Fruit fly (Drosophila melanogaster) whole organism, embryonic: ENCODE data around the gene PPP4R2r.
A peak's percentile ranks its signal among the peaks of the same experiment; 100 is the strongest.

Source experiments
- ATbp ChIP-seq: fragments of 200-800 bp; sonication (Bioruptor generic); optimal IDR thresholded peaks from 2 replicates; lab custom pipeline; 2017; ENCODE audit warnings: missing biosample characterization, mild to moderate bottlenecking, missing genetic modification characterization, missing genetic modification reagents
- Atf-2 ChIP-seq: fragments of 200-800 bp; sonication (Bioruptor generic); optimal IDR thresholded peaks from 2 replicates; lab custom pipeline; 2016; ENCODE audit warnings: missing biosample characterization, missing genetic modification characterization
- Bteb2 ChIP-seq: fragments of 200-800 bp; sonication (Bioruptor generic); optimal IDR thresholded peaks from 2 replicates; lab custom pipeline; 2016; ENCODE audit warnings: missing biosample characterization, missing genetic modification characterization
- CG10462 ChIP-seq: fragments of 200-800 bp; sonication (Bioruptor generic); optimal IDR thresholded peaks from 2 replicates; lab custom pipeline; 2016; ENCODE audit warnings: missing biosample characterization, missing genetic modification characterization
- CG10565 ChIP-seq: fragments of 200-800 bp; sonication (Bioruptor generic); optimal IDR thresholded peaks from 3 replicates; lab custom pipeline; 2016; ENCODE audit warnings: missing biosample characterization, mild to moderate bottlenecking, missing genetic modification characterization
- CG11560 ChIP-seq: fragments of 200-800 bp; sonication (Bioruptor generic); IDR thresholded peaks from 3 replicates; pipeline ENCODE4 v1.3.6; 2022; ENCODE audit warnings: missing biosample characterization, missing genetic modification characterization
- CG11696 ChIP-seq: fragments of 200-800 bp; sonication (Bioruptor generic); IDR thresholded peaks from 2 replicates; pipeline ENCODE4 v1.3.6; 2022; ENCODE audit warnings: missing biosample characterization, missing genetic modification characterization
- CG12219 ChIP-seq: fragments of 200-800 bp; sonication (Bioruptor generic); optimal IDR thresholded peaks from 3 replicates; lab custom pipeline; 2018; ENCODE audit warnings: missing biosample characterization, mild to moderate bottlenecking, missing genetic modification characterization
- CG12659 ChIP-seq: fragments of 200-800 bp; sonication (Bioruptor generic); optimal IDR thresholded peaks from 3 replicates; lab custom pipeline; 2017; ENCODE audit warnings: mild to moderate bottlenecking, missing biosample characterization, missing genetic modification reagents, missing genetic modification characterization
- CG13894 ChIP-seq: fragments of 200-800 bp; sonication (Bioruptor generic); optimal IDR thresholded peaks from 3 replicates; lab custom pipeline; 2018; ENCODE audit warnings: missing biosample characterization, mild to moderate bottlenecking, missing genetic modification characterization, moderate library complexity
- CG14965 ChIP-seq: fragments of 200-800 bp; sonication (Bioruptor generic); optimal IDR thresholded peaks from 2 replicates; lab custom pipeline; 2016; ENCODE audit warnings: missing biosample characterization, missing genetic modification characterization, borderline replicate concordance
- CG15073 ChIP-seq: fragments of 200-800 bp; sonication (Bioruptor generic); optimal IDR thresholded peaks from 2 replicates; lab custom pipeline; 2016; ENCODE audit warnings: missing biosample characterization, missing genetic modification characterization
- CG15514 ChIP-seq: fragments of 200-800 bp; sonication (Bioruptor generic); optimal IDR thresholded peaks from 3 replicates; lab custom pipeline; 2017; ENCODE audit warnings: missing biosample characterization, missing genetic modification characterization, mild to moderate bottlenecking, moderate library complexity, missing genetic modification reagents
- CG17802 ChIP-seq: fragments of 200-800 bp; sonication (Bioruptor generic); optimal IDR thresholded peaks from 2 replicates; lab custom pipeline; 2018; ENCODE audit warnings: missing biosample characterization, mild to moderate bottlenecking, missing genetic modification characterization, moderate library complexity
- CG32772 ChIP-seq: fragments of 200-800 bp; sonication (Bioruptor generic); IDR thresholded peaks from 2 replicates; pipeline ENCODE4 v1.3.6; 2022; ENCODE audit warnings: missing biosample characterization, missing genetic modification characterization
- CG33557 ChIP-seq: fragments of 200-800 bp; sonication (Bioruptor generic); optimal IDR thresholded peaks from 2 replicates; lab custom pipeline; 2019; ENCODE audit warnings: missing biosample characterization, mild to moderate bottlenecking, missing genetic modification characterization, moderate library complexity
- CG4730 ChIP-seq: fragments of 200-800 bp; sonication (Bioruptor generic); IDR thresholded peaks from 2 replicates; pipeline ENCODE4 v1.3.6; 2022; ENCODE audit warnings: missing biosample characterization, missing genetic modification characterization
- CG6791 ChIP-seq: fragments of 200-800 bp; sonication (Bioruptor generic); IDR thresholded peaks from 3 replicates; pipeline ENCODE4 v1.3.6; 2022; ENCODE audit warnings: missing biosample characterization, missing genetic modification characterization; ENCODE audit not compliant: partially characterized antibody
- CG9876 ChIP-seq: fragments of 200-800 bp; sonication (Bioruptor generic); optimal IDR thresholded peaks from 2 replicates; lab custom pipeline; 2016; ENCODE audit warnings: missing biosample characterization, missing genetic modification characterization
- CoRest ChIP-seq: fragments of 200-800 bp; sonication (Bioruptor generic); optimal IDR thresholded peaks from 3 replicates; lab custom pipeline; 2018; ENCODE audit warnings: missing biosample characterization, mild to moderate bottlenecking, missing genetic modification characterization, moderate library complexity
- Dek ChIP-seq: fragments of 200-800 bp; sonication (Bioruptor generic); optimal IDR thresholded peaks from 3 replicates; lab custom pipeline; 2019; ENCODE audit warnings: missing biosample characterization, mild to moderate bottlenecking, missing genetic modification characterization, moderate library complexity
- Dip3 ChIP-seq: fragments of 200-800 bp; sonication (Bioruptor generic); optimal IDR thresholded peaks from 3 replicates; lab custom pipeline; 2016; ENCODE audit warnings: missing biosample characterization, missing genetic modification characterization
- Ets97D ChIP-seq: fragments of 200-800 bp; sonication (Bioruptor generic); optimal IDR thresholded peaks from 3 replicates; lab custom pipeline; 2016; ENCODE audit warnings: missing biosample characterization, missing genetic modification characterization
- HLH4C ChIP-seq: fragments of 200-800 bp; sonication (Bioruptor generic); IDR thresholded peaks from 3 replicates; pipeline ENCODE4 v1.3.6; 2022; ENCODE audit warnings: missing biosample characterization, missing genetic modification characterization; ENCODE audit not compliant: partially characterized antibody
- Hr51 ChIP-seq, 2 experiments: fragments of 200-800 bp; sonication (Bioruptor generic); optimal IDR thresholded peaks; 2 replicates in 1 of 2; 3 replicates in 1 of 2; lab custom pipeline; 2016 to 2018; ENCODE audit warnings: missing biosample characterization in 2 of 2, missing genetic modification characterization in 2 of 2, mild to moderate bottlenecking in 1 of 2, moderate library complexity in 1 of 2
- NfI ChIP-seq: fragments of 200-800 bp; sonication (Bioruptor generic); optimal IDR thresholded peaks from 3 replicates; lab custom pipeline; 2018; ENCODE audit warnings: missing biosample characterization, mild to moderate bottlenecking, missing genetic modification characterization, moderate library complexity
- PHDP ChIP-seq: fragments of 200-800 bp; sonication (Bioruptor generic); optimal IDR thresholded peaks from 3 replicates; lab custom pipeline; 2018; ENCODE audit warnings: missing biosample characterization, mild to moderate bottlenecking, missing genetic modification characterization, moderate library complexity
- Ravus ChIP-seq: fragments of 200-800 bp; sonication (Bioruptor generic); IDR thresholded peaks from 2 replicates; pipeline ENCODE4 v1.3.6; 2022; ENCODE audit warnings: missing biosample characterization, missing genetic modification characterization
- Side ChIP-seq: fragments of 200-800 bp; sonication (Bioruptor generic); optimal IDR thresholded peaks from 2 replicates; lab custom pipeline; 2016; ENCODE audit warnings: missing biosample characterization, missing genetic modification characterization
- Vsx1 ChIP-seq: fragments of 200-800 bp; sonication (Bioruptor generic); optimal IDR thresholded peaks from 2 replicates; lab custom pipeline; 2017; ENCODE audit warnings: missing biosample characterization, mild to moderate bottlenecking, missing genetic modification characterization, missing genetic modification reagents
- abd-A ChIP-seq: fragments of 200-800 bp; sonication (Bioruptor generic); optimal IDR thresholded peaks from 3 replicates; lab custom pipeline; 2019; ENCODE audit warnings: missing biosample characterization, mild to moderate bottlenecking, missing genetic modification characterization, moderate library complexity
- bcd ChIP-seq: fragments of 200-800 bp; sonication (Bioruptor generic); optimal IDR thresholded peaks from 2 replicates; lab custom pipeline; 2017; ENCODE audit warnings: missing biosample characterization, mild to moderate bottlenecking, missing genetic modification characterization
- croc ChIP-seq: fragments of 200-800 bp; sonication (Bioruptor generic); conservative IDR thresholded peaks from 3 replicates; pipeline ENCODE4 v1.3.6; 2022; ENCODE audit warnings: missing biosample characterization, missing genetic modification characterization
- crp ChIP-seq, 2 experiments: fragments of 200-800 bp; sonication (Bioruptor generic); optimal IDR thresholded peaks; 2 replicates in 1 of 2; 3 replicates in 1 of 2; lab custom pipeline; 2017; ENCODE audit warnings: missing biosample characterization in 2 of 2, missing genetic modification characterization in 2 of 2, mild to moderate bottlenecking in 1 of 2, moderate library complexity in 1 of 2
- eve ChIP-seq, 2 experiments: fragments of >200 bp; optimal IDR thresholded peaks; 2 replicates each; lab custom pipeline; 2017; ENCODE audit warnings: missing biosample characterization in 2 of 2, missing genetic modification characterization in 2 of 2
- gfzf ChIP-seq: fragments of 200-800 bp; sonication (Bioruptor generic); optimal IDR thresholded peaks from 2 replicates; lab custom pipeline; 2016; ENCODE audit warnings: missing biosample characterization, mild to moderate bottlenecking, missing genetic modification characterization, moderate library complexity
- kah ChIP-seq: fragments of 200-800 bp; sonication (Bioruptor generic); optimal IDR thresholded peaks from 2 replicates; lab custom pipeline; 2018; ENCODE audit warnings: missing biosample characterization, mild to moderate bottlenecking, missing genetic modification characterization
- klu ChIP-seq: fragments of 200-800 bp; sonication (Bioruptor generic); IDR thresholded peaks from 2 replicates; pipeline ENCODE4 v1.3.6; 2022; ENCODE audit warnings: missing biosample characterization, missing genetic modification characterization
- lab ChIP-seq: fragments of 200-800 bp; sonication (Bioruptor generic); optimal IDR thresholded peaks from 3 replicates; lab custom pipeline; 2017; ENCODE audit warnings: missing biosample characterization, missing genetic modification characterization, mild to moderate bottlenecking, moderate library complexity, missing genetic modification reagents
- lov ChIP-seq, 2 experiments: fragments of 200-800 bp in 1 of 2; fragments of >200 bp in 1 of 2; sonication (Bioruptor generic) in 1 of 2; IDR thresholded peaks in 1 of 2; optimal IDR thresholded peaks in 1 of 2; 2 replicates in 1 of 2; 3 replicates in 1 of 2; pipeline versions ENCODE4 v1.3.6 to Lab custom; 2017 to 2022; ENCODE audit warnings: missing biosample characterization in 1 of 2, missing genetic modification characterization in 1 of 2
- peb ChIP-seq: fragments of 200-800 bp; sonication (Bioruptor generic); IDR thresholded peaks from 2 replicates; pipeline ENCODE4 v1.3.6; 2022; ENCODE audit warnings: missing biosample characterization, missing genetic modification characterization
- pzg ChIP-seq: fragments of 200-800 bp; sonication (Bioruptor generic); optimal IDR thresholded peaks from 3 replicates; lab custom pipeline; 2018; ENCODE audit warnings: missing biosample characterization, mild to moderate bottlenecking, missing genetic modification characterization, moderate library complexity
- repo ChIP-seq: fragments of 200-800 bp; sonication (Bioruptor generic); optimal IDR thresholded peaks from 2 replicates; lab custom pipeline; 2016; ENCODE audit warnings: missing biosample characterization, missing genetic modification characterization
- rib ChIP-seq: fragments of 200-800 bp; sonication (Bioruptor generic); IDR thresholded peaks from 2 replicates; pipeline ENCODE4 v1.3.6; 2022; ENCODE audit warnings: missing biosample characterization, missing genetic modification characterization
- row ChIP-seq: fragments of 200-800 bp; sonication (Bioruptor generic); IDR thresholded peaks from 3 replicates; pipeline ENCODE4 v1.3.6; 2022; ENCODE audit warnings: missing biosample characterization, missing genetic modification characterization
- shn ChIP-seq: fragments of 200-800 bp; sonication (Bioruptor generic); optimal IDR thresholded peaks from 3 replicates; lab custom pipeline; 2016; ENCODE audit warnings: missing biosample characterization, missing genetic modification characterization
- sug ChIP-seq: fragments of 200-800 bp; optimal IDR thresholded peaks from 2 replicates; lab custom pipeline; 2019; ENCODE audit warnings: missing biosample characterization, mild to moderate bottlenecking, missing genetic modification characterization, moderate library complexity
- toy ChIP-seq: fragments of 200-800 bp; sonication (Bioruptor generic); IDR thresholded peaks from 2 replicates; pipeline ENCODE4 v1.3.6; 2022; ENCODE audit warnings: missing biosample characterization, missing genetic modification characterization

PPP4R2r gene

DNA sequence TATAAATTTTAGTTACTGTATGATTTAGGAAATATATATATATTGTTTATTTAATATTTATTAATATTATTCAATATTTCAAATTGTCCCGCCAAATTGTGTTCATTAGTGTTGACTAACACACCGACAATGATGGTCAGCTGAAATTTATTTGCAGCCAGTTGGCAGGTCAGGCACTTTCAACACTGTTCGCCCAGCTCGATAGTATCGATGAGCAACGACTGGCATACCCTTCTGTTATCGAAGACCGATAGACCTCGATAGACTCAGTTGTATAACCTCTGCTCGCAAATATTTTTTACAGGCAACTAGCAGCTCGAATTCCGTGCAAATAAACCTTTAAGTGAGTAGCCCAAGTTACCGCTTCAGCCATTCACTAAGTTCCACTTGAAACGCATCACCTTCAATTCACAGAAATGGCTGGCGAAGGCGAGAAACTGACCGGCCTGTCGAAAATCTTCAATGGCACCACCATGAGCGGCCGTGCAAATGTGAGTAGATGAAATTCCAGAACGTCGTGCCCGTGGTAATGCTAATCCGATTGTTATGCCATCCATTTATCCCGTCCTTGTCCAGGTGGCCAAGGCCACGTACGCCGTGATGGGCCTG lies 18.0 kb upstream of the PPP4R2r start, which contains the start of gene Neb-cGP (continued):
- TF ChIP-seq CG10565 (no peak), CG15073 (GFP tag; lab: Kevin White, UChicago) (no peak), CG13894 (tag; lab: Kevin White, UChicago) (peak; percentile 79), peb (GFP tag; lab: Robert Waterston, UW) (no peak), pzg (peak; percentile 99), Ravus (GFP tag; lab: Robert Waterston, UW) (no peak), Hr51 (GFP tag; optimal IDR thresholded peaks at IDR 0.05; lab: Kevin White, UChicago) (peak; percentile 27 to 60), CG11560 (tag; lab: Robert Waterston, UW) (peak; percentile 34; the same call in 1 of the 3 replicates), CG11696 (GFP tag; lab: Robert Waterston, UW) (no peak), NfI (GFP tag; lab: Kevin White, UChicago) (peak; percentile 71), lab (peak; percentile 83), Dip3 (GFP tag; lab: Kevin White, UChicago) (peak; percentile 61), CG33557 (GFP tag; lab: Kevin White, UChicago) (peak; percentile 30), CG10462 (GFP tag; lab: Kevin White, UChicago) (peak; percentile 7), sug (peak; percentile 67), eve (GFP tag; optimal IDR thresholded peaks at IDR 0.05; lab: Kevin White, UChicago) (no peak), Atf-2 (no peak), croc (0 out of 3 replicates have a peak, but pooled peaks have one; percentile 17), CG9876 (GFP tag; lab: Kevin White, UChicago) (peak; percentile 40), CoRest (peak; percentile 72), gfzf (GFP tag; lab: Kevin White, UChicago) (peak; percentile 36), Dek (tag; lab: Kevin White, UChicago) (peak; percentile 60), kah (GFP tag; lab: Kevin White, UChicago) (no peak), CG4730 (GFP tag; lab: Robert Waterston, UW) (no peak), rib (peak; percentile 63; the same call in 1 of the 2 replicates), CG15514 (GFP tag; lab: Kevin White, UChicago) (peak; percentile 90), CG6791 (GFP tag; lab: Robert Waterston, UW) (peak; percentile 94), ATbp (peak; percentile 4), Ets97D (GFP tag; lab: Kevin White, UChicago) (peak; percentile 93), toy (GFP tag; lab: Robert Waterston, UW) (no peak), abd-A (tag; lab: Kevin White, UChicago) (no peak), CG12659 (GFP tag; lab: Kevin White, UChicago) (peak; percentile 81), CG32772 (GFP tag; lab: Robert Waterston, UW) (no peak), row (GFP tag; lab: Robert Waterston, UW) (peak; percentile 31; the same call in 2 of the 3 replicates), CG14965 (GFP tag; lab: Kevin White, UChicago) (no peak), crp (GFP tag; optimal IDR thresholded peaks at IDR 0.05; lab: Kevin White, UChicago) (peak in 1 of 2 experiments; percentile 87), repo (GFP tag; lab: Kevin White, UChicago) (peak; percentile 35), lov (optimal IDR thresholded peaks at IDR 0.05; lab: Kevin White, UChicago) (no peak), lov (GFP tag; IDR thresholded peaks at IDR 0.05; lab: Robert Waterston, UW) (no peak), bcd (GFP tag; lab: Kevin White, UChicago) (peak; percentile 56), Side (GFP tag; lab: Kevin White, UChicago) (peak; percentile 60), Vsx1 (GFP tag; lab: Kevin White, UChicago) (no peak), Bteb2 (GFP tag; lab: Kevin White, UChicago) (peak; percentile 1), PHDP (tag; lab: Kevin White, UChicago) (peak; percentile 55), HLH4C (peak; percentile 94), CG17802 (peak; percentile 20), shn (GFP tag; lab: Kevin White, UChicago) (peak; percentile 38), klu (GFP tag; lab: Robert Waterston, UW) (no peak), CG12219 (no peak)
